Worm (Caenorhabditis elegans) whole organism, L1 larva: Measurements from ENCODE around the gene Y75D11A.6.

Source experiments
- aly-2 ChIP-seq: fragments of 150-350 bp; optimal IDR thresholded peaks from 2 replicates; lab custom pipeline; 2014; ENCODE audit warnings: missing biosample characterization, missing genetic modification characterization
- blmp-1 ChIP-seq: fragments of 150-350 bp; optimal IDR thresholded peaks from 2 replicates; lab custom pipeline; 2014; ENCODE audit warnings: missing biosample characterization, missing genetic modification characterization
- ceh-8 ChIP-seq: fragments of 200-800 bp; sonication (Bioruptor generic); optimal IDR thresholded peaks from 2 replicates; lab custom pipeline; 2018; ENCODE audit warnings: mild to moderate bottlenecking, missing genetic modification characterization, moderate library complexity, missing compliant biosample characterization
- fos-1 ChIP-seq: fragments of 150-350 bp; optimal IDR thresholded peaks from 2 replicates; lab custom pipeline; 2014; ENCODE audit warnings: missing biosample characterization, missing genetic modification characterization
- lin-13 ChIP-seq: fragments of 150-350 bp; optimal IDR thresholded peaks from 2 replicates; lab custom pipeline; 2014; ENCODE audit warnings: missing biosample characterization, missing genetic modification reagents, missing genetic modification characterization
- lin-14 ChIP-seq: fragments of 200-800 bp; sonication (Bioruptor generic); optimal IDR thresholded peaks from 2 replicates; lab custom pipeline; 2018; ENCODE audit warnings: mild to moderate bottlenecking, missing genetic modification characterization, moderate library complexity, missing compliant biosample characterization
- lir-3 ChIP-seq: sonication (generic microtip); optimal IDR thresholded peaks from 2 replicates; lab custom pipeline; 2016; ENCODE audit warnings: mild to moderate bottlenecking, missing genetic modification characterization, moderate library complexity, missing compliant biosample characterization; ENCODE audit not compliant: poor library complexity
- nhr-237 ChIP-seq: fragments of 150-350 bp; optimal IDR thresholded peaks from 2 replicates; lab custom pipeline; 2014; ENCODE audit warnings: missing biosample characterization, missing genetic modification characterization
- nhr-28 ChIP-seq: fragments of 150-350 bp; optimal IDR thresholded peaks from 2 replicates; lab custom pipeline; 2014; ENCODE audit warnings: missing biosample characterization, missing genetic modification characterization
- nhr-77 ChIP-seq: fragments of 150-350 bp; optimal IDR thresholded peaks from 2 replicates; lab custom pipeline; 2014; ENCODE audit warnings: missing biosample characterization, missing genetic modification characterization
- pag-3 ChIP-seq: sonication (generic microtip); optimal IDR thresholded peaks from 2 replicates; lab custom pipeline; 2017; ENCODE audit warnings: missing genetic modification characterization, mild to moderate bottlenecking, missing compliant biosample characterization, antibody characterized with exemption, borderline replicate concordance; ENCODE audit not compliant: insufficient read depth
- pqm-1 ChIP-seq: sonication (generic microtip); optimal IDR thresholded peaks from 3 replicates; lab custom pipeline; 2017; ENCODE audit warnings: missing biosample characterization, missing genetic modification characterization
- snu-23 ChIP-seq: sonication (generic microtip); optimal IDR thresholded peaks from 2 replicates; lab custom pipeline; 2016; ENCODE audit warnings: missing genetic modification characterization, missing compliant biosample characterization
- unc-130 ChIP-seq: fragments of 150-350 bp; optimal IDR thresholded peaks from 2 replicates; lab custom pipeline; 2017; ENCODE audit warnings: missing biosample characterization, missing genetic modification characterization, inconsistent platforms

ce11 chrX:1712538-1712937, 35.8 kb downstream of the Y75D11A.6 start, which contains the start of gene fbxa-52:
- TF ChIP-seq nhr-28, result no peak
- no peak for TF ChIP-seq pag-3 (tag; lab: Kevin White, UChicago)
- no peak for TF ChIP-seq lir-3 (tag; lab: Kevin White, UChicago)
- TF ChIP-seq fos-1 (tag; lab: Kevin White, UChicago), result no peak
- no peak for TF ChIP-seq nhr-77 (tag; lab: Kevin White, UChicago)
- TF ChIP-seq blmp-1, result no peak
- no peak for TF ChIP-seq nhr-237 (tag; lab: Kevin White, UChicago)
- TF ChIP-seq unc-130 (tag; lab: Kevin White, UChicago), result no peak
- no peak for TF ChIP-seq aly-2 (tag; lab: Kevin White, UChicago)
- TF ChIP-seq snu-23 (GFP tag; lab: Kevin White, UChicago), result no peak
- no peak for TF ChIP-seq pqm-1 (tag; lab: Kevin White, UChicago)
- TF ChIP-seq ceh-8 (GFP tag; lab: Kevin White, UChicago), result no peak
- no peak for TF ChIP-seq lin-14 (GFP tag; lab: Kevin White, UChicago)
- TF ChIP-seq lin-13 (GFP tag; lab: Kevin White, UChicago), result no peak
